Worm (Caenorhabditis elegans) whole organism, young adult: ENCODE data around the gene W01A11.1.

Experiments
- die-1 ChIP-seq: sonication (generic microtip); optimal IDR thresholded peaks from 2 replicates; lab custom pipeline; 2016; ENCODE audit warnings: missing genotype, mild to moderate bottlenecking, missing genetic modification characterization, missing compliant biosample characterization
- let-526 ChIP-seq: fragments of 200-800 bp; sonication (Bioruptor generic); IDR thresholded peaks from 2 replicates; pipeline ENCODE4 v1.3.6; 2022; ENCODE audit warnings: missing genetic modification reagents, missing genetic modification characterization, missing compliant biosample characterization
- mes-4 ChIP-seq: sonication (generic microtip); optimal IDR thresholded peaks from 2 replicates; lab custom pipeline; 2016; ENCODE audit warnings: missing genotype, missing genetic modification characterization, missing compliant biosample characterization
- nfyb-1 ChIP-seq: fragments of 200-800 bp; sonication (Bioruptor generic); IDR thresholded peaks from 2 replicates; pipeline ENCODE4 v1.3.6; 2022; ENCODE audit warnings: missing genetic modification reagents, missing genetic modification characterization, missing compliant biosample characterization
- sea-2 ChIP-seq: fragments of 200-800 bp; sonication (Bioruptor generic); IDR thresholded peaks from 2 replicates; pipeline ENCODE4 v1.3.6; 2022; ENCODE audit warnings: missing genetic modification characterization, missing compliant biosample characterization
- snpc-4 ChIP-seq, 5 experiments: fragments of 150-350 bp in 1 of 5; sonication (generic microtip) in 4 of 5; optimal IDR thresholded peaks; 2 replicates each; lab custom pipeline; 2014 to 2018; ENCODE audit warnings: missing genetic modification characterization in 5 of 5, missing biosample characterization in 3 of 5, antibody characterized with exemption in 2 of 5, mild to moderate bottlenecking in 2 of 5, missing compliant biosample characterization in 2 of 5, missing genotype in 2 of 5, moderate library complexity in 2 of 5, missing genetic modification reagents in 1 of 5
- ztf-22 ChIP-seq: fragments of 200-800 bp; sonication (Bioruptor generic); optimal IDR thresholded peaks from 2 replicates; lab custom pipeline; 2018; ENCODE audit warnings: mild to moderate bottlenecking, missing genetic modification characterization, moderate library complexity, missing compliant biosample characterization

DNA sequence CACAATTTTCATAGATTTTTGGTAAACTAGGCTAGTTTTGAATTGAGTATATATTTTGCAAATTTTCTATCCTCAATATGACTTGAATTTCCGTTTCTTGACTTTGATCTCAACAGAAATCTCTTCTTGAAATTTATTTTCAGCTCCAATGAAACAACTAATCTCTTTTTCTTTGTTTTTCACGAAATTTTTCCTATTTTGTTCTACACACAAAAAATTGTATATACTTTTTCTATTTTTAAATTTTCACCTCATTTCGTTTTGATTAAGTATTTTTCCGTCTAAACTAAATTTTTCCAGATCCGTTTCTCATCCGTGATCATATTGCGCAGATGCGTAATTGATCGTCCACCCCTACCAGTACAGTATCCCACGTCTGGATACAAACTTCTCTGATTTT lies 34.3 kb upstream of the W01A11.1 start, which contains the start of gene unc-83:
- TF ChIP-seq ztf-22 (GFP tag; lab: Kevin White, UChicago) (no peak), let-526 (GFP tag; lab: Robert Waterston, UW) (no peak), nfyb-1 (GFP tag; lab: Robert Waterston, UW) (no peak), sea-2 (GFP tag; lab: Robert Waterston, UW) (no peak), die-1 (tag; lab: Kevin White, UChicago) (no peak), mes-4 (tag; lab: Kevin White, UChicago) (no peak), snpc-4 (GFP tag; optimal IDR thresholded peaks at IDR 0.05; lab: Kevin White, UChicago) (no peak), snpc-4 (tag; optimal IDR thresholded peaks at IDR 0.05; lab: Kevin White, UChicago) (no peak)
